Fruit fly (Drosophila melanogaster) whole organism, embryonic: Measurements from ENCODE around the gene UbcE2H.
A peak's percentile ranks its signal among the peaks of the same experiment; 100 is the strongest.

Source experiments
- Atf6 ChIP-seq: fragments of 200-800 bp; sonication (Bioruptor generic); IDR thresholded peaks from 2 replicates; pipeline ENCODE4 v1.3.6; 2022; ENCODE audit warnings: missing biosample characterization, missing genetic modification characterization
- Bgb ChIP-seq: fragments of 200-800 bp; sonication (Bioruptor generic); IDR thresholded peaks from 2 replicates; pipeline ENCODE4 v1.3.6; 2022; ENCODE audit warnings: missing biosample characterization, missing genetic modification characterization; ENCODE audit not compliant: partially characterized antibody
- Bteb2 ChIP-seq: fragments of 200-800 bp; sonication (Bioruptor generic); optimal IDR thresholded peaks from 2 replicates; lab custom pipeline; 2016; ENCODE audit warnings: missing biosample characterization, missing genetic modification characterization
- CG10267 ChIP-seq: fragments of 200-800 bp; sonication (Bioruptor generic); optimal IDR thresholded peaks from 2 replicates; lab custom pipeline; 2018; ENCODE audit warnings: missing biosample characterization, mild to moderate bottlenecking, missing genetic modification characterization, moderate library complexity
- CG11085 ChIP-seq: fragments of 200-800 bp; sonication (Bioruptor generic); IDR thresholded peaks from 2 replicates; pipeline ENCODE4 v1.3.6; 2022; ENCODE audit warnings: missing biosample characterization, missing genetic modification characterization
- CG12391 ChIP-seq: fragments of 200-800 bp; sonication (Bioruptor generic); optimal IDR thresholded peaks from 3 replicates; lab custom pipeline; 2018; ENCODE audit warnings: missing biosample characterization, mild to moderate bottlenecking, missing genetic modification characterization, moderate library complexity
- CG13894 ChIP-seq: fragments of 200-800 bp; sonication (Bioruptor generic); optimal IDR thresholded peaks from 3 replicates; lab custom pipeline; 2018; ENCODE audit warnings: missing biosample characterization, mild to moderate bottlenecking, missing genetic modification characterization, moderate library complexity
- CG14441 ChIP-seq: fragments of 200-800 bp; sonication (Bioruptor generic); IDR thresholded peaks from 2 replicates; pipeline ENCODE4 v1.3.6; 2022; ENCODE audit warnings: missing biosample characterization, missing genetic modification characterization
- CG14710 ChIP-seq: fragments of 200-800 bp; sonication (Bioruptor generic); optimal IDR thresholded peaks from 3 replicates; lab custom pipeline; 2019; ENCODE audit warnings: missing biosample characterization, mild to moderate bottlenecking, missing genetic modification characterization, moderate library complexity
- CG14860 ChIP-seq: fragments of 200-800 bp; sonication (Bioruptor generic); IDR thresholded peaks from 3 replicates; pipeline ENCODE4 v1.3.6; 2022; ENCODE audit warnings: missing biosample characterization, missing genetic modification characterization; ENCODE audit not compliant: partially characterized antibody
- CG16779 ChIP-seq: fragments of 200-800 bp; sonication (Bioruptor generic); IDR thresholded peaks from 2 replicates; pipeline ENCODE4 v1.3.6; 2022; ENCODE audit warnings: missing biosample characterization, missing genetic modification characterization
- CG17385 ChIP-seq: fragments of 200-800 bp; sonication (Bioruptor generic); optimal IDR thresholded peaks from 3 replicates; lab custom pipeline; 2018; ENCODE audit warnings: missing biosample characterization, mild to moderate bottlenecking, missing genetic modification characterization
- CG17568 ChIP-seq: fragments of 200-800 bp; sonication (Bioruptor generic); optimal IDR thresholded peaks from 2 replicates; lab custom pipeline; 2018; ENCODE audit warnings: missing biosample characterization, mild to moderate bottlenecking, missing genetic modification characterization, moderate library complexity
- CG18619 ChIP-seq: fragments of 200-800 bp; sonication (Bioruptor generic); optimal IDR thresholded peaks from 3 replicates; lab custom pipeline; 2017; ENCODE audit warnings: missing biosample characterization, mild to moderate bottlenecking, missing genetic modification characterization
- CG18764 ChIP-seq: fragments of 200-800 bp; sonication (Bioruptor generic); optimal IDR thresholded peaks from 3 replicates; lab custom pipeline; 2016; ENCODE audit warnings: missing biosample characterization, missing genetic modification characterization
- CG31388 ChIP-seq: fragments of 200-800 bp; sonication (Bioruptor generic); optimal IDR thresholded peaks from 2 replicates; lab custom pipeline; 2016; ENCODE audit warnings: missing biosample characterization, missing genetic modification characterization
- CG4730 ChIP-seq: fragments of 200-800 bp; sonication (Bioruptor generic); IDR thresholded peaks from 2 replicates; pipeline ENCODE4 v1.3.6; 2022; ENCODE audit warnings: missing biosample characterization, missing genetic modification characterization
- CG4820 ChIP-seq: fragments of 200-800 bp; sonication (Bioruptor generic); optimal IDR thresholded peaks from 3 replicates; lab custom pipeline; 2016; ENCODE audit warnings: missing biosample characterization, missing genetic modification characterization
- CG7372 ChIP-seq: fragments of 200-800 bp; sonication (Bioruptor generic); IDR thresholded peaks from 2 replicates; pipeline ENCODE4 v1.3.6; 2022; ENCODE audit warnings: missing biosample characterization, missing genetic modification characterization
- CG7839 ChIP-seq: fragments of 200-800 bp; sonication (Bioruptor generic); optimal IDR thresholded peaks from 3 replicates; lab custom pipeline; 2018; ENCODE audit warnings: missing biosample characterization, mild to moderate bottlenecking, missing genetic modification characterization, moderate library complexity
- CG7987 ChIP-seq: fragments of 200-800 bp; sonication (Bioruptor generic); optimal IDR thresholded peaks from 2 replicates; lab custom pipeline; 2018; ENCODE audit warnings: missing biosample characterization, mild to moderate bottlenecking, missing genetic modification characterization, moderate library complexity
- CG9215 ChIP-seq: fragments of 200-800 bp; sonication (Bioruptor generic); IDR thresholded peaks from 2 replicates; pipeline ENCODE4 v1.3.6; 2022; ENCODE audit warnings: missing biosample characterization, missing genetic modification characterization
- Dref ChIP-seq: fragments of 200-800 bp; sonication (Bioruptor generic); IDR thresholded peaks from 2 replicates; pipeline ENCODE4 v1.3.6; 2022; ENCODE audit warnings: missing biosample characterization, missing genetic modification characterization
- Hr39 ChIP-seq: fragments of >200 bp; optimal IDR thresholded peaks from 2 replicates; lab custom pipeline; 2017
- Lpt ChIP-seq: fragments of >200 bp; optimal IDR thresholded peaks from 2 replicates; lab custom pipeline; 2018; ENCODE audit warnings: missing biosample characterization, missing genetic modification characterization
- MBD-R2 ChIP-seq: fragments of 200-800 bp; sonication (Bioruptor generic); IDR thresholded peaks from 2 replicates; pipeline ENCODE4 v1.3.6; 2022; ENCODE audit warnings: missing biosample characterization, missing genetic modification characterization
- Mes4 ChIP-seq: fragments of 200-800 bp; sonication (Bioruptor generic); optimal IDR thresholded peaks from 2 replicates; lab custom pipeline; 2016; ENCODE audit warnings: missing biosample characterization, missing genetic modification characterization
- NFAT ChIP-seq: fragments of 200-800 bp; sonication (Bioruptor generic); IDR thresholded peaks from 2 replicates; pipeline ENCODE4 v1.3.6; 2022; ENCODE audit warnings: missing biosample characterization, missing genetic modification characterization
- Neu2 ChIP-seq: fragments of 200-800 bp; sonication (Bioruptor generic); optimal IDR thresholded peaks from 3 replicates; lab custom pipeline; 2016; ENCODE audit warnings: missing biosample characterization, missing genetic modification characterization, borderline replicate concordance
- Ravus ChIP-seq: fragments of 200-800 bp; sonication (Bioruptor generic); IDR thresholded peaks from 2 replicates; pipeline ENCODE4 v1.3.6; 2022; ENCODE audit warnings: missing biosample characterization, missing genetic modification characterization
- Stat92E ChIP-seq, 3 experiments: fragments of >200 bp in 2 of 3; fragments of 200-800 bp in 1 of 3; sonication (Bioruptor generic) in 1 of 3; optimal IDR thresholded peaks; 2 replicates each; lab custom pipeline; 2017 to 2019; ENCODE audit warnings: missing biosample characterization in 3 of 3, missing genetic modification characterization in 3 of 3, mild to moderate bottlenecking in 1 of 3, moderate library complexity in 1 of 3
- Taf1 ChIP-seq: fragments of 200-800 bp; sonication (Bioruptor generic); IDR thresholded peaks from 2 replicates; pipeline ENCODE4 v1.3.6; 2022; ENCODE audit warnings: missing biosample characterization, missing genetic modification characterization
- Vsx1 ChIP-seq: fragments of 200-800 bp; sonication (Bioruptor generic); optimal IDR thresholded peaks from 2 replicates; lab custom pipeline; 2017; ENCODE audit warnings: missing biosample characterization, mild to moderate bottlenecking, missing genetic modification characterization, missing genetic modification reagents
- ac ChIP-seq: fragments of 200-800 bp; sonication (Bioruptor generic); optimal IDR thresholded peaks from 3 replicates; lab custom pipeline; 2017; ENCODE audit warnings: missing biosample characterization, mild to moderate bottlenecking, missing genetic modification characterization
- ap ChIP-seq: fragments of 200-800 bp; sonication (Bioruptor generic); IDR thresholded peaks from 2 replicates; pipeline ENCODE4 v1.3.6; 2022; ENCODE audit warnings: missing biosample characterization, missing genetic modification characterization
- ara ChIP-seq: fragments of 200-800 bp; sonication (Bioruptor generic); IDR thresholded peaks from 2 replicates; pipeline ENCODE4 v1.3.6; 2022; ENCODE audit warnings: missing biosample characterization, missing genetic modification characterization
- croc ChIP-seq: fragments of 200-800 bp; sonication (Bioruptor generic); conservative IDR thresholded peaks from 3 replicates; pipeline ENCODE4 v1.3.6; 2022; ENCODE audit warnings: missing biosample characterization, missing genetic modification characterization
- danr ChIP-seq: fragments of 200-800 bp; sonication (Bioruptor generic); IDR thresholded peaks from 2 replicates; pipeline ENCODE4 v1.3.6; 2022; ENCODE audit warnings: missing biosample characterization, missing genetic modification characterization
- dpn ChIP-seq, 2 experiments: fragments of 200-800 bp; sonication (Bioruptor generic); optimal IDR thresholded peaks; 3 replicates each; lab custom pipeline; 2016; ENCODE audit warnings: missing biosample characterization in 2 of 2, missing genetic modification characterization in 2 of 2
- fd3F ChIP-seq: fragments of 200-800 bp; sonication (Bioruptor generic); optimal IDR thresholded peaks from 2 replicates; lab custom pipeline; 2018; ENCODE audit warnings: missing biosample characterization, mild to moderate bottlenecking, missing genetic modification characterization, moderate library complexity
- fd64A ChIP-seq: fragments of 200-800 bp; sonication (Bioruptor generic); optimal IDR thresholded peaks from 3 replicates; lab custom pipeline; 2018; ENCODE audit warnings: missing biosample characterization, mild to moderate bottlenecking, missing genetic modification characterization
- fd96Cb ChIP-seq: fragments of 200-800 bp; sonication (Bioruptor generic); optimal IDR thresholded peaks from 2 replicates; lab custom pipeline; 2018; ENCODE audit warnings: missing biosample characterization, mild to moderate bottlenecking, missing genetic modification characterization, moderate library complexity
- gce ChIP-seq: fragments of 200-800 bp; sonication (Bioruptor generic); IDR thresholded peaks from 3 replicates; pipeline ENCODE4 v1.3.6; 2022; ENCODE audit warnings: missing biosample characterization, missing genetic modification characterization
- gem ChIP-seq: fragments of 200-800 bp; sonication (Bioruptor generic); optimal IDR thresholded peaks from 2 replicates; lab custom pipeline; 2019; ENCODE audit warnings: missing biosample characterization, mild to moderate bottlenecking, missing genetic modification characterization, moderate library complexity
- gfzf ChIP-seq: fragments of 200-800 bp; sonication (Bioruptor generic); optimal IDR thresholded peaks from 2 replicates; lab custom pipeline; 2016; ENCODE audit warnings: missing biosample characterization, mild to moderate bottlenecking, missing genetic modification characterization, moderate library complexity
- maf-S ChIP-seq: fragments of 200-800 bp; sonication (Bioruptor generic); optimal IDR thresholded peaks from 2 replicates; lab custom pipeline; 2016; ENCODE audit warnings: missing biosample characterization, missing genetic modification characterization
- nerfin-1 ChIP-seq: fragments of 200-800 bp; sonication (Bioruptor generic); optimal IDR thresholded peaks from 3 replicates; lab custom pipeline; 2019; ENCODE audit warnings: missing biosample characterization, mild to moderate bottlenecking, missing genetic modification characterization, moderate library complexity
- nerfin-2 ChIP-seq: fragments of 200-800 bp; sonication (Bioruptor generic); IDR thresholded peaks from 2 replicates; pipeline ENCODE4 v1.3.6; 2022; ENCODE audit warnings: missing biosample characterization, missing genetic modification characterization; ENCODE audit not compliant: partially characterized antibody
- odd ChIP-seq: fragments of 200-800 bp; sonication (Bioruptor generic); optimal IDR thresholded peaks from 2 replicates; lab custom pipeline; 2017; ENCODE audit warnings: missing biosample characterization, mild to moderate bottlenecking, missing genetic modification characterization
- trem ChIP-seq: fragments of 200-800 bp; optimal IDR thresholded peaks from 3 replicates; lab custom pipeline; 2019; ENCODE audit warnings: missing biosample characterization, mild to moderate bottlenecking, missing genetic modification characterization, moderate library complexity

Gene UbcE2H

dm6 chrX:8091017-8091620 is 2.7 kb downstream of the UbcE2H start (continued):
- peak; percentile 90 for TF ChIP-seq fd64A (GFP tag; lab: Kevin White, UChicago)
- TF ChIP-seq CG14710 (tag; lab: Kevin White, UChicago) = peak; percentile 87
- peak; percentile 93 for TF ChIP-seq CG13894
- peak; percentile 90 for TF ChIP-seq CG10267
- peak; percentile 98 for TF ChIP-seq MBD-R2 (GFP tag; lab: Robert Waterston, UW)
- TF ChIP-seq Lpt (GFP tag; lab: Kevin White, UChicago) = no peak
- peak in 1 of 3 experiments; percentile 66 for TF ChIP-seq Stat92E (GFP tag; optimal IDR thresholded peaks at IDR 0.05; lab: Kevin White, UChicago)
- peak; percentile 98 for TF ChIP-seq Atf6 (GFP tag; lab: Robert Waterston, UW)
- TF ChIP-seq Ravus = peak; percentile 96
- TF ChIP-seq CG9215 (GFP tag; lab: Robert Waterston, UW) = peak; percentile 94
- TF ChIP-seq Bteb2 (GFP tag; lab: Kevin White, UChicago) = peak; percentile 92
- peak; percentile 98 for TF ChIP-seq ap (GFP tag; lab: Robert Waterston, UW)
- no peak for TF ChIP-seq Neu2
- TF ChIP-seq croc (GFP tag; lab: Robert Waterston, UW) = peak; percentile 95
- peak; percentile 89 for TF ChIP-seq trem
- TF ChIP-seq gfzf (GFP tag; lab: Kevin White, UChicago) = no peak
- peak; percentile 89 for TF ChIP-seq CG31388 (GFP tag; lab: Kevin White, UChicago)
- no peak; the same call in 1 of the 2 replicates for TF ChIP-seq nerfin-2 (GFP tag; lab: Robert Waterston, UW)
- peak; percentile 96 for TF ChIP-seq CG18619 (GFP tag; lab: Kevin White, UChicago)
- no peak for TF ChIP-seq Hr39 (lab: Kevin White, UChicago)
- peak; percentile 94 to 97 for TF ChIP-seq dpn (GFP tag; optimal IDR thresholded peaks at IDR 0.05; lab: Kevin White, UChicago)
- peak; percentile 91 for TF ChIP-seq CG18764 (GFP tag; lab: Kevin White, UChicago)
- TF ChIP-seq ara (GFP tag; lab: Robert Waterston, UW) = peak; percentile 98
- peak; percentile 96 for TF ChIP-seq CG17568 (GFP tag; lab: Kevin White, UChicago)
- TF ChIP-seq CG16779 (GFP tag; lab: Robert Waterston, UW) = peak; percentile 96
- TF ChIP-seq fd3F (GFP tag; lab: Kevin White, UChicago) = peak; percentile 94
- TF ChIP-seq CG7839 = peak; percentile 97
- TF ChIP-seq CG12391 = peak; percentile 97
- TF ChIP-seq gce (GFP tag; lab: Robert Waterston, UW) = peak; percentile 98
- TF ChIP-seq CG4730 (GFP tag; lab: Robert Waterston, UW) = peak; percentile 97
- peak; percentile 68 for TF ChIP-seq ac (GFP tag; lab: Kevin White, UChicago)
- TF ChIP-seq CG17385 (GFP tag; lab: Kevin White, UChicago) = peak; percentile 95
- TF ChIP-seq danr = peak; percentile 97
- peak; percentile 82 for TF ChIP-seq Mes4
- TF ChIP-seq Bgb (GFP tag; lab: Robert Waterston, UW) = no peak
- TF ChIP-seq CG14860 (GFP tag; lab: Robert Waterston, UW) = no peak
- TF ChIP-seq CG11085 (GFP tag; lab: Robert Waterston, UW) = peak; percentile 98
- peak; percentile 97 for TF ChIP-seq Vsx1
- TF ChIP-seq gem = peak; percentile 98
- TF ChIP-seq CG7372 = peak; percentile 97
- TF ChIP-seq maf-S (GFP tag; lab: Kevin White, UChicago) = peak; percentile 88
- TF ChIP-seq NFAT = peak; percentile 98
- peak; percentile 95 for TF ChIP-seq odd (GFP tag; lab: Kevin White, UChicago)
- TF ChIP-seq CG4820 (GFP tag; lab: Kevin White, UChicago) = peak; percentile 95
- peak; percentile 95 for TF ChIP-seq fd96Cb (tag; lab: Kevin White, UChicago)
- peak; percentile 84 for TF ChIP-seq CG7987 (GFP tag; lab: Kevin White, UChicago)
- TF ChIP-seq nerfin-1 (tag; lab: Kevin White, UChicago) = peak; percentile 88
- TF ChIP-seq CG14441 = peak; percentile 99
- peak; percentile 49 for TF ChIP-seq Dref (GFP tag; lab: Robert Waterston, UW)
- TF ChIP-seq Taf1 (GFP tag; lab: Robert Waterston, UW) = peak; percentile 98
